Worm (Caenorhabditis elegans): Measurements from ENCODE around the gene C05D12.1.

C05D12.1 gene

ce11 chrII:11453025-11453424 is 37.5 kb upstream of the C05D12.1 start, which contains the start of gene rsp-1 (continued):
- no peak for TF ChIP-seq lsy-27 (tag; optimal IDR thresholded peaks at IDR 0.05; ENCODE audit: borderline replicate concordance, insufficient read depth)
- TF ChIP-seq ztf-18 (tag; optimal IDR thresholded peaks at IDR 0.05): peak; percentile 99
- TF ChIP-seq zim-3 (tag; optimal IDR thresholded peaks at IDR 0.05): no peak
- TF ChIP-seq sptf-2 (GFP tag; optimal IDR thresholded peaks at IDR 0.05): peak; percentile 4
- 0 out of 2 replicates have a peak, but pooled peaks have one; percentile 48 for TF ChIP-seq lag-1 (GFP tag; IDR thresholded peaks at IDR 0.05)
- no peak for TF ChIP-seq nhr-27 (tag; optimal IDR thresholded peaks at IDR 0.05)
- TF ChIP-seq aptf-2 (GFP tag; conservative IDR thresholded peaks at IDR 0.05): no peak
- TF ChIP-seq ets-4 (GFP tag; optimal IDR thresholded peaks at IDR 0.05): peak; percentile 40
- peak; percentile 52 for TF ChIP-seq cebp-1 (GFP tag; IDR thresholded peaks at IDR 0.05)
- peak; percentile 89 for TF ChIP-seq cebp-1 (tag; optimal IDR thresholded peaks at IDR 0.05)
- TF ChIP-seq tbx-9 (tag; optimal IDR thresholded peaks at IDR 0.05; ENCODE audit: borderline replicate concordance): no peak
- TF ChIP-seq hlh-26 (GFP tag; conservative IDR thresholded peaks at IDR 0.05): no peak
- peak; percentile 79 for TF ChIP-seq lsl-1 (GFP tag; optimal IDR thresholded peaks at IDR 0.05)
- no peak for TF ChIP-seq lin-26 (GFP tag; IDR thresholded peaks at IDR 0.05)
- TF ChIP-seq egrh-3 (GFP tag; IDR thresholded peaks at IDR 0.05): no peak
- TF ChIP-seq Y95B8A.8 (GFP tag; IDR thresholded peaks at IDR 0.05): peak; percentile 93
- TF ChIP-seq rpc-1 (optimal IDR thresholded peaks at IDR 0.05): no peak
- no peak for TF ChIP-seq rpc-1 (tag; optimal IDR thresholded peaks at IDR 0.05)
- no peak for TF ChIP-seq F37B4.10 (GFP tag; IDR thresholded peaks at IDR 0.05)
- no peak for TF ChIP-seq nhr-179 (tag; optimal IDR thresholded peaks at IDR 0.05)
- peak; percentile 46 for TF ChIP-seq xnd-1 (tag; optimal IDR thresholded peaks at IDR 0.05)
- TF ChIP-seq B0035.1 (tag; optimal IDR thresholded peaks at IDR 0.05): peak; percentile 14
- TF ChIP-seq T07F8.4 (tag; optimal IDR thresholded peaks at IDR 0.05): no peak
- peak; percentile 95 for TF ChIP-seq dox-1 (GFP tag; IDR thresholded peaks at IDR 0.05)
- peak; percentile 53 for TF ChIP-seq F49E8.2 (tag; optimal IDR thresholded peaks at IDR 0.05; ENCODE audit: insufficient read depth)
- TF ChIP-seq Y56A3A.18 (GFP tag; IDR thresholded peaks at IDR 0.05): 0 out of 2 replicates have a peak, but pooled peaks have one; percentile 49
- no peak for TF ChIP-seq ama-1 (optimal IDR thresholded peaks at IDR 0.05)
- TF ChIP-seq ama-1 (GFP tag; optimal IDR thresholded peaks at IDR 0.05): no peak
- peak; percentile 60 for TF ChIP-seq efl-1 (GFP tag; optimal IDR thresholded peaks at IDR 0.05)
- peak; percentile 12; the same call in 1 of the 2 replicates for TF ChIP-seq hsf-1 (GFP tag; IDR thresholded peaks at IDR 0.05)
- peak; percentile 98 for TF ChIP-seq attf-5 (GFP tag; optimal IDR thresholded peaks at IDR 0.05)
- no peak for TF ChIP-seq ccch-3 (GFP tag; optimal IDR thresholded peaks at IDR 0.05)
- no peak for TF ChIP-seq bed-2 (GFP tag; IDR thresholded peaks at IDR 0.05)
- TF ChIP-seq attf-3 (GFP tag; conservative IDR thresholded peaks at IDR 0.05): peak; percentile 79
- TF ChIP-seq repo-1 (tag; optimal IDR thresholded peaks at IDR 0.05): peak; percentile 69
- TF ChIP-seq gei-17 (GFP tag; optimal IDR thresholded peaks at IDR 0.05): peak; percentile 43
- TF ChIP-seq atf-7 (tag; optimal IDR thresholded peaks at IDR 0.05): peak; percentile 66

ce11 chrII:11452498-11453005 is 37.0 kb upstream of the C05D12.1 start, which contains the start of gene rsp-2:
rsp-2 (minus strand) TSS chrII:11452955.
- TF ChIP-seq nhr-179 (tag; optimal IDR thresholded peaks at IDR 0.05) (no peak), B0261.1 (tag; optimal IDR thresholded peaks at IDR 0.05) (no peak), ztf-3 (GFP tag; optimal IDR thresholded peaks at IDR 0.05) (no peak), zfh-2 (GFP tag; conservative IDR thresholded peaks at IDR 0.05) (no peak), lin-35 (GFP tag; optimal IDR thresholded peaks at IDR 0.05) (no peak), lsy-27 (tag; optimal IDR thresholded peaks at IDR 0.05; ENCODE audit: borderline replicate concordance, insufficient read depth) (no peak), madf-3 (GFP tag; IDR thresholded peaks at IDR 0.05) (no peak), C06A6.2 (GFP tag; conservative IDR thresholded peaks at IDR 0.05) (no peak), Y53F4B.3 (GFP tag; IDR thresholded peaks at IDR 0.05) (no peak), rpc-1 (optimal IDR thresholded peaks at IDR 0.05) (no peak), rpc-1 (tag; optimal IDR thresholded peaks at IDR 0.05) (no peak), dpff-1 (tag; optimal IDR thresholded peaks at IDR 0.05) (no peak)
